Fruit fly (Drosophila melanogaster) whole organism, pupa: ENCODE results near the gene CSN8.

Experiments used
- CG10348 ChIP-seq: fragments of 200-800 bp; sonication (Bioruptor generic); IDR thresholded peaks from 2 replicates; pipeline ENCODE4 v1.3.6; 2022; ENCODE audit warnings: missing biosample characterization, missing genetic modification characterization
- CG12605 ChIP-seq: fragments of 200-800 bp; sonication (Bioruptor generic); IDR thresholded peaks from 2 replicates; pipeline ENCODE4 v1.3.6; 2022; ENCODE audit warnings: missing biosample characterization, missing genetic modification characterization
- CG13204 ChIP-seq: fragments of 200-800 bp; sonication (Bioruptor generic); optimal IDR thresholded peaks from 2 replicates; lab custom pipeline; 2018; ENCODE audit warnings: missing biosample characterization, mild to moderate bottlenecking, missing genetic modification characterization, moderate library complexity
- CG14655 ChIP-seq: fragments of 200-800 bp; sonication (Bioruptor generic); optimal IDR thresholded peaks from 3 replicates; lab custom pipeline; 2017; ENCODE audit warnings: mild to moderate bottlenecking, missing biosample characterization, missing genetic modification reagents, missing genetic modification characterization
- CG15710 ChIP-seq: fragments of 200-800 bp; sonication (Bioruptor generic); optimal IDR thresholded peaks from 2 replicates; lab custom pipeline; 2018; ENCODE audit warnings: missing biosample characterization, mild to moderate bottlenecking, missing genetic modification characterization, moderate library complexity
- CG17806 ChIP-seq: fragments of 200-800 bp; sonication (Bioruptor generic); optimal IDR thresholded peaks from 2 replicates; lab custom pipeline; 2018; ENCODE audit warnings: missing biosample characterization, mild to moderate bottlenecking, missing genetic modification characterization, moderate library complexity
- CG32121 ChIP-seq: fragments of 200-800 bp; sonication (Bioruptor generic); IDR thresholded peaks from 2 replicates; pipeline ENCODE4 v1.3.6; 2022; ENCODE audit warnings: missing biosample characterization, missing genetic modification characterization
- CG34367 ChIP-seq: fragments of 200-800 bp; sonication (Bioruptor generic); optimal IDR thresholded peaks from 2 replicates; lab custom pipeline; 2018; ENCODE audit warnings: missing biosample characterization, mild to moderate bottlenecking, missing genetic modification characterization
- CG4496 ChIP-seq: fragments of 200-800 bp; sonication (Bioruptor generic); IDR thresholded peaks from 3 replicates; pipeline ENCODE4 v1.3.6; 2022; ENCODE audit warnings: missing biosample characterization, missing genetic modification characterization
- CG8159 ChIP-seq: fragments of 200-800 bp; sonication (Bioruptor generic); optimal IDR thresholded peaks from 3 replicates; lab custom pipeline; 2018; ENCODE audit warnings: missing biosample characterization, mild to moderate bottlenecking, missing genetic modification characterization, moderate library complexity
- CG8301 ChIP-seq: fragments of 200-800 bp; sonication (Bioruptor generic); optimal IDR thresholded peaks from 2 replicates; lab custom pipeline; 2018; ENCODE audit warnings: missing biosample characterization, mild to moderate bottlenecking, missing genetic modification characterization
- CG9948 ChIP-seq: fragments of 200-800 bp; sonication (Bioruptor generic); optimal IDR thresholded peaks from 2 replicates; lab custom pipeline; 2018; ENCODE audit warnings: missing biosample characterization, mild to moderate bottlenecking, missing genetic modification characterization, moderate library complexity
- D1 ChIP-seq: fragments of 200-800 bp; sonication (Bioruptor generic); optimal IDR thresholded peaks from 2 replicates; lab custom pipeline; 2018; ENCODE audit warnings: missing biosample characterization, mild to moderate bottlenecking, missing genetic modification characterization, moderate library complexity
- EcR ChIP-seq: fragments of 200-800 bp; sonication (Bioruptor generic); optimal IDR thresholded peaks from 3 replicates; lab custom pipeline; 2019; ENCODE audit warnings: missing biosample characterization, missing genetic modification characterization, mild to moderate bottlenecking, moderate library complexity, missing genetic modification reagents
- Ets98B ChIP-seq: fragments of 200-800 bp; sonication (Bioruptor generic); IDR thresholded peaks from 2 replicates; pipeline ENCODE4 v1.3.6; 2022; ENCODE audit warnings: missing biosample characterization, missing genetic modification characterization
- Pif1A ChIP-seq: fragments of 200-800 bp; sonication (Bioruptor generic); optimal IDR thresholded peaks from 3 replicates; lab custom pipeline; 2016; ENCODE audit warnings: missing biosample characterization, missing genetic modification characterization
- Pif1B ChIP-seq: fragments of 200-800 bp; sonication (Bioruptor generic); optimal IDR thresholded peaks from 3 replicates; lab custom pipeline; 2016; ENCODE audit warnings: missing biosample characterization, missing genetic modification characterization
- Snoo ChIP-seq: fragments of 200-800 bp; sonication (Bioruptor generic); optimal IDR thresholded peaks from 3 replicates; lab custom pipeline; 2017; ENCODE audit warnings: missing biosample characterization, mild to moderate bottlenecking, missing genetic modification characterization, inconsistent platforms
- fd96Ca ChIP-seq: fragments of 200-800 bp; sonication (Bioruptor generic); IDR thresholded peaks from 3 replicates; pipeline ENCODE4 v1.3.6; 2022; ENCODE audit warnings: missing biosample characterization, missing genetic modification characterization
- gl ChIP-seq: fragments of 200-800 bp; sonication (Bioruptor generic); optimal IDR thresholded peaks from 2 replicates; lab custom pipeline; 2018; ENCODE audit warnings: missing biosample characterization, mild to moderate bottlenecking, missing genetic modification characterization
- rn ChIP-seq: fragments of 200-800 bp; sonication (Bioruptor generic); IDR thresholded peaks from 2 replicates; pipeline ENCODE4 v1.3.6; 2022; ENCODE audit warnings: missing biosample characterization, missing genetic modification characterization

Gene CSN8

DNA sequence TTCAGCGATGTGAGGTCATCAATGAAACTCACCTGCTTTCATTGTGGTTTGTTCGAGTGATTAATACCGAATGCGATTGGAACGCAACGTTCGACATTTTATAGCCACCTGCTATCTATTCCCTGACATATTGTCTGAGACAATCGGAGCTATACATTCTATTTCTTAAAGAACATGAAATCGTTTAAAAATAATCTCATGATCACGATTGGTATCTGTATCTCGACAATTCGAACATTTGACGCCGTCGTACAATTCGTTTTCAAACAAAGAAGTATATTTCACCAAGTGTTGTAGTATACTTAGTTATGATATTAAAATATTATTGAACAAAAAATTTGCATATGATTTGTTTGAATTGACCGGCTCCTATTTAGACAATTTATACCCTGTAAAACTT, 30.2 kb downstream of the CSN8 start, which contains the start of gene Peritrophin-15b:
Peritrophin-15b (minus strand) TSS at position 101 of the 400 bp plus-strand sequence.
- TF ChIP-seq D1 (tag; lab: Kevin White, UChicago) (no peak), CG32121 (no peak), CG34367 (no peak), CG8301 (tag; lab: Kevin White, UChicago) (no peak), EcR (GFP tag; lab: Kevin White, UChicago) (no peak), Ets98B (GFP tag; lab: Robert Waterston, UW) (no peak)

DNA sequence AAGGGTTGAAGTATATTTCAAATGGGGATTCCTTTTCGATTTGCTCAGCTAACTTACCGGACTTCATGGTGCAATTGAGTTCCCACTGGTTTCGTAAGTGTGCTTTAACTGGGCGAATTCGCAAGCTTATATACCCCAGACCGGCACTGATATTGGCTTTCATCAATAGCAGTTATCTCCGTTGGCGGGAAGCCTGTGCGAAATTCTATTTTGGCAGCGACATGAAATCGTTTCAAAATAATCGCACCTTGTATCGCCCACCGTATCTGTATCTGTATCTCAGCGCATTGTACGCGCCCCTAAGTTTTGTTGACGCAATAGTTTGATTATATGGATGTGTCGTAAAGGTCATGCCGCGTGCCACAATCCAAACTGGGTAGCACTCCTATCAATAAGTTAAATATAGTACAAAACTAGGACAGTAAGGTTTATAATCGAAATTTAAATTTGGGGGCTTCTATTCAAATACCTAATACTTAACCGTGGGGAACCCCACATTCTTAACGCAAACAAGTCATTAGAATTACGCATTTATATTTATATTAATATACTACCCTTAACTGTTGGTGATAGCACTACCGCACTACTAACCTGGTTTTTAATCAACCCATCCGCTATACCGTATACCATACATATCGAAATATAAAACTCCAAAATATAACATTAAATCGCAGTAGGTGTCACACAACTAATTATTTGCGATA, 31.5 kb downstream of the CSN8 start, which contains the start of the genes Peritrophin-15a and CG13385:
Peritrophin-15a (minus strand) TSS at position 101 of the 704 bp plus-strand sequence.
CG13385 (plus strand) TSS at position 654 of the 704 bp plus-strand sequence.
- no peak for TF ChIP-seq CG8301 (tag; lab: Kevin White, UChicago)
- TF ChIP-seq Pif1A (GFP tag; lab: Kevin White, UChicago): no peak
- TF ChIP-seq, all 21 proteins: peak for 0

DNA sequence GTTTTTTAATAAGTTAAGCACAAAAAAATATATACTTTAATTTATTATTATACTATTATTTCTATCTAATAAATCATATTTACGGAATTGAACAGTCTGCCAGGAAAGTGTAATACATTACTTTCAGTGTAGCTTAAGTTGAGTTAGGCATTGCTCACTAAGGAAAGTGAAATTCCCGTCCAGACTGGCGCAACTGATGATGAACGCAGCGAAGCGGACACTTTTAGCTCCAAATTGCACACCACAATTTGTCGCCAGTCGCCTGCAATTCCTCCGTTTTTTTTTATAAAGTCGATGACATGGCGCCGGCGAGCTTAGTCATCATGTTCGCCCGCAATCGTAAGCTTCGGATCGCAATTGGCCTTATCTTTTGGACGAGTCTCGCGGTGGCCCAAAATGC, 34.1 kb downstream of the CSN8 start, which contains the start of gene CG13386:
CG13386 (plus strand) TSS at position 301 of the 400 bp plus-strand sequence.
- TF ChIP-seq fd96Ca: no peak
- TF ChIP-seq CG32121: no peak
- TF ChIP-seq EcR (GFP tag; lab: Kevin White, UChicago): no peak
- TF ChIP-seq CG9948 (tag; lab: Kevin White, UChicago): no peak
- no peak for TF ChIP-seq CG12605 (GFP tag; lab: Robert Waterston, UW)
- TF ChIP-seq CG17806 (tag; lab: Kevin White, UChicago): no peak
- no peak for TF ChIP-seq CG34367
- no peak for TF ChIP-seq CG14655

DNA sequence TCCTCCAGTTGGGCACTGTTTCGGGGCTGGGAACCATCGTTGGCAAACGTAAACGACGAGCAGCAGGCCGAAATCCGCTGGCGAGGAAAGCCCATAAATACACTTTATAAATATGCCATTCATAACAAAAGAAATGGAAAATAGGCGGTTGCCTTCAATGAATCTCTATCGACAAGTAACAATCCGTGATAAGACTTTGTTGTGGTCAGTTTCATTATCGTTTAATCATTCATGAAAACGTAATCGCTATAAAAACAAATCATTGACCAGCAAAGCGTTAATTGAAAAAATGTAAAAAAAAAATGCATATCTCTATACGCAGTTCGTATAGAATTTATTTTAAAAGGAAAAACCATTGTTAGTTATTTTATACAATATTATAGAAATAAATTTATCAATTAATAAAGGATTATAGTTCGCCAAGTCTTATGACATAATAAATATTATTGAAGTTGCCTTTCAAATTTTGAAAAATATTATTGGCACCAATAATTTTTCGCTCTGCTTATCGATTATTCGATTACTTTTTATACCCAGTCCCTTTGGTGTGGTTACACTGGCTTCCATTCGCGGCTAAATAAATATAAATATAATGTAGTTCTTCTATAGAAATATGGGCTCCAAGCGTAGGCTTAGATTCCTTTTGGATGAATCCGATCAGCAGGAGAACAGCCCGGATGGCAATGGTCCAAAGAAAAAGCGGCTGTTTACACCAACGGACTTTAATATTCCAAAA, 35.4 kb downstream of the CSN8 start, which contains the start of gene CG31898:
CG31898 (plus strand) TSS at position 559 of the 736 bp plus-strand sequence.
- TF ChIP-seq Pif1A (GFP tag; lab: Kevin White, UChicago) (no peak), EcR (GFP tag; lab: Kevin White, UChicago) (no peak), Snoo (tag; lab: Kevin White, UChicago) (no peak), Pif1B (GFP tag; lab: Kevin White, UChicago) (no peak), CG9948 (tag; lab: Kevin White, UChicago) (no peak), rn (GFP tag; lab: Robert Waterston, UW) (no peak), CG12605 (GFP tag; lab: Robert Waterston, UW) (no peak)

DNA sequence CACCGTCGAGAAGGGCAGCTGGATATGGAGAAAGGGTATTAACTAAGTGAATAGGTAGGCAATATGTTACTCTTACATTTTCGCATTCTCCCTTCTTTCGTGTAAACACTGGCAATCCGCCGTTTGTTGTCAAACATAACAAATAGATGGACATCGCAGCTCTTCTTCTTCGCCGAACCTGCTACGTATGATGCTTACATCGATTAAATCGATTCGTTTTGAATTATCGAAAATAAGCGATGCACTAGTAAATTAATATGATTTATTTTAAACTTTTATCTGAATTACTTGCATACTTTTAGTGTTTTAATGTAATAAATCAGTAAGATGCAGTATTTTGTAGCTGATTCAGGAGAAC, 38.3 kb downstream of the CSN8 start, which contains the start of gene fy:
fy (minus strand) TSS at position 353 of the 358 bp plus-strand sequence.
- TF ChIP-seq CG14655: no peak
- TF ChIP-seq CG12605 (GFP tag; lab: Robert Waterston, UW): no peak
- TF ChIP-seq CG15710 (tag; lab: Kevin White, UChicago): no peak
- TF ChIP-seq CG8159: no peak
- TF ChIP-seq CG32121: no peak
- no peak for TF ChIP-seq CG4496
- TF ChIP-seq CG34367: no peak
- TF ChIP-seq Pif1B (GFP tag; lab: Kevin White, UChicago): no peak
- no peak for TF ChIP-seq EcR (GFP tag; lab: Kevin White, UChicago)
- no peak for TF ChIP-seq Ets98B (GFP tag; lab: Robert Waterston, UW)
- no peak for TF ChIP-seq CG8301 (tag; lab: Kevin White, UChicago)
- TF ChIP-seq rn (GFP tag; lab: Robert Waterston, UW): no peak
- TF ChIP-seq fd96Ca: no peak
- no peak for TF ChIP-seq CG9948 (tag; lab: Kevin White, UChicago)
- TF ChIP-seq Pif1A (GFP tag; lab: Kevin White, UChicago): no peak
- TF ChIP-seq CG13204: no peak

DNA sequence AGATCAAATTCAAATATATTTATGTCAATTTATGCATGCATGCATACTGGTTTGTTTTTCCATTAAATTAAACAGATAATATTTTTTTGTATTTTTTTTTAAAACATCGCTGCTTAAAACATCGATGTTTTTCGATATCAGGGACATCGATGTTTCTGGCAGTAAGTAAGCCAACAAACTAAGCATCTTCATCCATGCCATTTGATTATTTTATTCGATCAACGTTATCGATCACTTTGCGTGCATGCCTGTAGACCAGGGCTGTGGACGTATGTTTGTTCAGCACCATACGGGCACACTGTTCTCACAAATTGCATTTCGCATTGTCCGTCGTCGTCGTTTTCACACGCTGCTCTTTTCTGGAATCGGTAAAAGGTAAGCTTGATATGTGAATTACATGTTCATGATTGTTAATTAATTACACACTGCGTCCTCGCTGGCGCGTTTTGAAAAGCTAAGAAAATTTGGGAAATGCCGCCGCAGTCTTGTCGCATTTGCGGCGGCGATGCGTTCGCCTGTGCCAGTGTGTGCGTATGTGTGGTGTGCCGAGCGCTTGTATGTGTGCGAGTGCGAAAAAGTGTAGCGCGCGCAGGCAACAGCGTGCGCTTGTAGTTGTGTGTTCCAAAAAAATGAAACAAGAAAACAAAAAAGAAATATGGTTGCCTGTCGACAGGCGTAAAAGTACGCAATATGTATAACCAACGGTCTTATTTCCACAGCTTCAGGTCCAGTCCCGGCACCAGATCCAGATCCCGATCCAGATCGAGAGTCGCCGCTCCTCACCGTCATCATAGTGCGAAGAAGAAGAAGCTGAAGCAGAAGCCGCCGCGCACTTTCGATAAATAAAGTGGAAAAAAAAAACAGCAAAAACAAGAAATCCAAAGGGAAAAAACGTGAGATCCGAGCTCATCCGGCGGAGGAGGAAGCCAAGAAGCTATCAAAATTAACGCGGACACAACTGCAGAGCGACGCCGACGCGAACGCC, 38.9 kb downstream of the CSN8 start, which contains the start of gene emb:
emb (plus strand) TSS at position 288 of the 985 bp plus-strand sequence.
- TF ChIP-seq CG13204 (no peak), fd96Ca (peak; percentile 50), EcR (GFP tag; lab: Kevin White, UChicago) (peak; percentile 11), CG8159 (peak; percentile 49), rn (GFP tag; lab: Robert Waterston, UW) (peak; percentile 24; the same call in 1 of the 2 replicates), CG9948 (tag; lab: Kevin White, UChicago) (peak; percentile 12), gl (tag; lab: Kevin White, UChicago) (peak; percentile 74), CG14655 (no peak), Ets98B (GFP tag; lab: Robert Waterston, UW) (0 out of 2 replicates have a peak, but pooled peaks have one; percentile 36), Pif1B (GFP tag; lab: Kevin White, UChicago) (no peak), CG15710 (tag; lab: Kevin White, UChicago) (peak; percentile 35), CG34367 (peak; percentile 39), Pif1A (GFP tag; lab: Kevin White, UChicago) (no peak), CG17806 (tag; lab: Kevin White, UChicago) (peak; percentile 3), CG10348 (GFP tag; lab: Robert Waterston, UW) (no peak), CG4496 (peak; percentile 72), D1 (tag; lab: Kevin White, UChicago) (no peak), CG8301 (tag; lab: Kevin White, UChicago) (no peak), CG32121 (peak; percentile 49; the same call in 1 of the 2 replicates), Snoo (tag; lab: Kevin White, UChicago) (peak; percentile 41), CG12605 (GFP tag; lab: Robert Waterston, UW) (peak; percentile 73; the same call in 1 of the 2 replicates)
